Worm (Caenorhabditis elegans): ENCODE measurements around the gene ufm-1.

- TF ChIP-seq dox-1 (GFP tag; IDR thresholded peaks at IDR 0.05) = no peak
- no peak for TF ChIP-seq ama-1 (optimal IDR thresholded peaks at IDR 0.05)
- TF ChIP-seq ama-1 (GFP tag; optimal IDR thresholded peaks at IDR 0.05) = no peak
- no peak for TF ChIP-seq F57A8.1 (GFP tag; optimal IDR thresholded peaks at IDR 0.05)
- TF ChIP-seq F22D6.2 (tag; optimal IDR thresholded peaks at IDR 0.05) = no peak
- TF ChIP-seq B0035.1 (tag; optimal IDR thresholded peaks at IDR 0.05) = no peak
- no peak for TF ChIP-seq hlh-12 (tag; optimal IDR thresholded peaks at IDR 0.05)
Observed at ce11 chrIII:7893224-7893623, 34.4 kb downstream of the ufm-1 start.
